Fruit fly (Drosophila melanogaster): Measurements from ENCODE around the gene CG5280.

CG5280 gene

DNA sequence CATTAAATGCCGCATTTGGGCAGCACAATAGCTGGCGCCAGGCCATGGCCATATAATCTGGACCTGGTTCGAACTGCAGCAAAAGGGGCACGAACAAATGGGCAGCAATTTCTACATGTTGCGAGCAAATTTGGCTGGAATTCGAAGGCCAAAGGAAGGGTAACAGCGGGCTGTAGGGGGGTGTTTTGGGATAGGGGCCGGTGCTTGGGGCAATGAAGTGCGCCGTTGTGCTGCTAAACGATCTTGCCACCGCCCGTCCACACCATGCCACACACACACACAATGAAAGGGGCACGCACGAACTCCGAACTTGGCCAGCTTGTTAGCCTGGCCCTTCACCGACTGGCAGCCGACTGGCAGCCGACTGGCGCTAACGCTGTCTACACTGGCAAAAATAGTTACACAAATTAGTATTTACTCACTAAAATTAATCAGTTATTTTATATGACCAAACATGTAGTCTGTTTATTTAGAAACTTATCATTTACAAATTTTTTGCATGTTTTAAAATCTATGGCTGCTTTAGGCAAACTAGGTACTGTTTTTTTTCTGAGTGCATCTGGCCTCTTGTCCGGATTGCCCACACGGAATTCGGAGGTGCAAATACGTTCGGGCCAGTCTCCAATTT, 44.1 kb upstream of the CG5280 start (continued):
- TF ChIP-seq Jarid2 (GFP tag; optimal IDR thresholded peaks at IDR 0.05) (peak; percentile 22), HLHmδ (GFP tag; optimal IDR thresholded peaks at IDR 0.05) (no peak), pho (GFP tag; optimal IDR thresholded peaks at IDR 0.05) (no peak), CG2712 (tag; optimal IDR thresholded peaks at IDR 0.05) (peak; percentile 85), Opbp (GFP tag; IDR thresholded peaks at IDR 0.05; ENCODE audit: partially characterized antibody) (no peak), kni (GFP tag; optimal IDR thresholded peaks at IDR 0.05) (peak; percentile 44), BEAF-32 (GFP tag; optimal IDR thresholded peaks at IDR 0.05) (no peak), CG42726 (GFP tag; IDR thresholded peaks at IDR 0.05; ENCODE audit: partially characterized antibody) (no peak), cas (GFP tag; IDR thresholded peaks at IDR 0.05) (no peak), CG3407 (GFP tag; optimal IDR thresholded peaks at IDR 0.05) (no peak), CG14965 (GFP tag; optimal IDR thresholded peaks at IDR 0.05; ENCODE audit: borderline replicate concordance) (no peak), CG18476 (GFP tag; optimal IDR thresholded peaks at IDR 0.05) (peak; percentile 73), Atf3 (GFP tag; optimal IDR thresholded peaks at IDR 0.05) (peak; percentile 28), sd (tag; optimal IDR thresholded peaks at IDR 0.05) (no peak), CG12155 (GFP tag; optimal IDR thresholded peaks at IDR 0.05) (no peak), disco-r (GFP tag; optimal IDR thresholded peaks at IDR 0.05) (no peak), Ets65A (GFP tag) (no peak), row (GFP tag; IDR thresholded peaks at IDR 0.05) (peak; percentile 70), E2f1 (GFP tag; IDR thresholded peaks at IDR 0.05) (peak; percentile 56; the same call in 1 of the 2 replicates), H2.0 (GFP tag; IDR thresholded peaks at IDR 0.05) (peak; percentile 62), CG43689 (GFP tag; IDR thresholded peaks at IDR 0.05) (peak; percentile 59; the same call in 1 of the 2 replicates), CG6854 (GFP tag; optimal IDR thresholded peaks at IDR 0.05) (no peak), Spps (tag; optimal IDR thresholded peaks at IDR 0.05) (peak; percentile 85), CG17829 (tag; optimal IDR thresholded peaks at IDR 0.05) (peak; percentile 77), CG7271 (tag; optimal IDR thresholded peaks at IDR 0.05) (peak; percentile 87), Mrtf (GFP tag; IDR thresholded peaks at IDR 0.05) (peak; percentile 66; the same call in 1 of the 3 replicates), trem (tag; optimal IDR thresholded peaks at IDR 0.05) (peak; percentile 78), ara (GFP tag; IDR thresholded peaks at IDR 0.05) (peak; percentile 90), CG10565 (GFP tag; optimal IDR thresholded peaks at IDR 0.05) (peak; percentile 36), CG18262 (tag; optimal IDR thresholded peaks at IDR 0.05) (peak; percentile 82), wor (GFP tag; IDR thresholded peaks at IDR 0.05) (peak; percentile 43; the same call in 1 of the 2 replicates), Blimp-1 (GFP tag; optimal IDR thresholded peaks at IDR 0.05) (peak; percentile 81), CG2889 (GFP tag; IDR thresholded peaks at IDR 0.05) (0 out of 3 replicates have a peak, but pooled peaks have one; percentile 24), CG12391 (tag; optimal IDR thresholded peaks at IDR 0.05) (peak; percentile 43), Scr (GFP tag; IDR thresholded peaks at IDR 0.05; ENCODE audit: partially characterized antibody) (no peak), Xbp1 (GFP tag; optimal IDR thresholded peaks at IDR 0.05) (peak; percentile 43), Elba2 (GFP tag; optimal IDR thresholded peaks at IDR 0.05) (no peak), tap (tag; optimal IDR thresholded peaks at IDR 0.05) (peak; percentile 74), CG11723 (GFP tag; optimal IDR thresholded peaks at IDR 0.05) (no peak), CG31224 (GFP tag; IDR thresholded peaks at IDR 0.05) (peak; percentile 18; the same call in 1 of the 2 replicates), gce (GFP tag; IDR thresholded peaks at IDR 0.05) (peak; percentile 81), gfzf (GFP tag; optimal IDR thresholded peaks at IDR 0.05) (no peak), CG6175 (GFP tag; IDR thresholded peaks at IDR 0.05) (no peak), ind (GFP tag; optimal IDR thresholded peaks at IDR 0.05) (peak; percentile 63), CoRest (tag; optimal IDR thresholded peaks at IDR 0.05) (peak; percentile 53), salm (tag; optimal IDR thresholded peaks at IDR 0.05) (no peak), crc (GFP tag; optimal IDR thresholded peaks at IDR 0.05) (no peak), p53 (GFP tag; optimal IDR thresholded peaks at IDR 0.05) (no peak), unc-4 (GFP tag; IDR thresholded peaks at IDR 0.05; ENCODE audit: partially characterized antibody) (no peak)
